Fruit fly (Drosophila melanogaster) whole organism, embryonic: ENCODE results near the gene Bace.

Source experiments
- Antp ChIP-seq: fragments of 200-800 bp; sonication (Bioruptor generic); optimal IDR thresholded peaks from 3 replicates; lab custom pipeline; 2016; ENCODE audit warnings: missing biosample characterization, missing genetic modification characterization
- BEAF-32 ChIP-seq: fragments of 200-800 bp; sonication (Bioruptor generic); optimal IDR thresholded peaks from 3 replicates; lab custom pipeline; 2017; ENCODE audit warnings: missing biosample characterization, missing genetic modification characterization, mild to moderate bottlenecking, moderate library complexity, missing genetic modification reagents
- CG1024 ChIP-seq: fragments of 200-800 bp; sonication (Bioruptor generic); IDR thresholded peaks from 2 replicates; pipeline ENCODE4 v1.3.6; 2022; ENCODE audit warnings: missing biosample characterization, missing genetic modification characterization
- CG11504 ChIP-seq: fragments of 200-800 bp; sonication (Bioruptor generic); optimal IDR thresholded peaks from 3 replicates; lab custom pipeline; 2019; ENCODE audit warnings: missing biosample characterization, mild to moderate bottlenecking, missing genetic modification characterization, moderate library complexity
- CG11695 ChIP-seq: fragments of 200-800 bp; sonication (Bioruptor generic); IDR thresholded peaks from 3 replicates; pipeline ENCODE4 v1.3.6; 2022; ENCODE audit warnings: missing biosample characterization, missing genetic modification characterization
- CG14014 ChIP-seq: fragments of 200-800 bp; sonication (Bioruptor generic); IDR thresholded peaks from 2 replicates; pipeline ENCODE4 v1.3.6; 2022; ENCODE audit warnings: missing biosample characterization, missing genetic modification characterization
- CG1529 ChIP-seq: fragments of 200-800 bp; sonication (Bioruptor generic); optimal IDR thresholded peaks from 3 replicates; lab custom pipeline; 2018; ENCODE audit warnings: missing biosample characterization, missing genetic modification characterization
- CG16779 ChIP-seq: fragments of 200-800 bp; sonication (Bioruptor generic); IDR thresholded peaks from 2 replicates; pipeline ENCODE4 v1.3.6; 2022; ENCODE audit warnings: missing biosample characterization, missing genetic modification characterization
- CG2202 ChIP-seq: fragments of 200-800 bp; sonication (Bioruptor generic); optimal IDR thresholded peaks from 2 replicates; lab custom pipeline; 2018; ENCODE audit warnings: missing biosample characterization, mild to moderate bottlenecking, missing genetic modification characterization
- CG30431 ChIP-seq: fragments of 200-800 bp; sonication (Bioruptor generic); optimal IDR thresholded peaks from 2 replicates; lab custom pipeline; 2017; ENCODE audit warnings: missing biosample characterization, missing genetic modification characterization
- CG3065 ChIP-seq: fragments of 200-800 bp; sonication (Bioruptor generic); optimal IDR thresholded peaks from 2 replicates; lab custom pipeline; 2016; ENCODE audit warnings: missing biosample characterization, missing genetic modification characterization
- CG31388 ChIP-seq: fragments of 200-800 bp; sonication (Bioruptor generic); optimal IDR thresholded peaks from 2 replicates; lab custom pipeline; 2016; ENCODE audit warnings: missing biosample characterization, missing genetic modification characterization
- CG32767 ChIP-seq: fragments of 200-800 bp; sonication (Bioruptor generic); IDR thresholded peaks from 2 replicates; pipeline ENCODE4 v1.3.6; 2022; ENCODE audit warnings: missing biosample characterization, missing genetic modification characterization
- CG32772 ChIP-seq: fragments of 200-800 bp; sonication (Bioruptor generic); IDR thresholded peaks from 2 replicates; pipeline ENCODE4 v1.3.6; 2022; ENCODE audit warnings: missing biosample characterization, missing genetic modification characterization
- CG4617 ChIP-seq: fragments of 200-800 bp; sonication (Bioruptor generic); optimal IDR thresholded peaks from 3 replicates; lab custom pipeline; 2016; ENCODE audit warnings: missing biosample characterization, missing genetic modification characterization, borderline replicate concordance
- CG5180 ChIP-seq: fragments of 200-800 bp; sonication (Bioruptor generic); optimal IDR thresholded peaks from 3 replicates; lab custom pipeline; 2017; ENCODE audit warnings: missing biosample characterization, missing genetic modification characterization, mild to moderate bottlenecking, moderate library complexity, missing genetic modification reagents
- CG5953 ChIP-seq: fragments of 200-800 bp; sonication (Bioruptor generic); IDR thresholded peaks from 2 replicates; pipeline ENCODE4 v1.3.6; 2022; ENCODE audit warnings: missing biosample characterization, missing genetic modification characterization
- CG6175 ChIP-seq: fragments of 200-800 bp; sonication (Bioruptor generic); IDR thresholded peaks from 3 replicates; pipeline ENCODE4 v1.3.6; 2022; ENCODE audit warnings: missing biosample characterization, missing genetic modification characterization
- CG6272 ChIP-seq: fragments of 200-800 bp; sonication (Bioruptor generic); IDR thresholded peaks from 2 replicates; pipeline ENCODE4 v1.3.6; 2022; ENCODE audit warnings: missing biosample characterization, missing genetic modification characterization
- CG7839 ChIP-seq: fragments of 200-800 bp; sonication (Bioruptor generic); optimal IDR thresholded peaks from 3 replicates; lab custom pipeline; 2018; ENCODE audit warnings: missing biosample characterization, mild to moderate bottlenecking, missing genetic modification characterization, moderate library complexity
- CG8290 ChIP-seq, 3 experiments: fragments of 200-800 bp; sonication (Bioruptor generic); optimal IDR thresholded peaks; 2 replicates each; lab custom pipeline; 2016 to 2019; ENCODE audit warnings: missing biosample characterization in 3 of 3, missing genetic modification characterization in 3 of 3, mild to moderate bottlenecking in 2 of 3, moderate library complexity in 1 of 3
- CG8765 ChIP-seq: fragments of 200-800 bp; sonication (Bioruptor generic); IDR thresholded peaks from 2 replicates; pipeline ENCODE4 v1.3.6; 2022; ENCODE audit warnings: missing biosample characterization, missing genetic modification characterization
- CG8924 ChIP-seq: fragments of 200-800 bp; optimal IDR thresholded peaks from 3 replicates; lab custom pipeline; 2019; ENCODE audit warnings: missing biosample characterization, mild to moderate bottlenecking, missing genetic modification characterization, moderate library complexity
- CrebB ChIP-seq: fragments of 200-800 bp; sonication (Bioruptor generic); optimal IDR thresholded peaks from 3 replicates; lab custom pipeline; 2018; ENCODE audit warnings: missing biosample characterization, mild to moderate bottlenecking, missing genetic modification characterization
- Dll ChIP-seq: fragments of 200-800 bp; sonication (Bioruptor generic); IDR thresholded peaks from 4 replicates; pipeline ENCODE4 v1.3.6; 2022; ENCODE audit warnings: missing biosample characterization, missing genetic modification characterization; ENCODE audit not compliant: partially characterized antibody
- E2f2 ChIP-seq: fragments of 200-800 bp; sonication (Bioruptor generic); IDR thresholded peaks from 2 replicates; pipeline ENCODE4 v1.3.6; 2022; ENCODE audit warnings: missing biosample characterization, missing genetic modification characterization
- Elba2 ChIP-seq: fragments of 200-800 bp; sonication (Bioruptor generic); optimal IDR thresholded peaks from 3 replicates; lab custom pipeline; 2016; ENCODE audit warnings: missing biosample characterization, missing genetic modification characterization
- H2.0 ChIP-seq: fragments of 200-800 bp; sonication (Bioruptor generic); IDR thresholded peaks from 2 replicates; pipeline ENCODE4 v1.3.6; 2022; ENCODE audit warnings: missing biosample characterization, missing genetic modification characterization
- HLHmδ ChIP-seq: fragments of 200-800 bp; sonication (Bioruptor generic); optimal IDR thresholded peaks from 2 replicates; lab custom pipeline; 2018; ENCODE audit warnings: missing biosample characterization, mild to moderate bottlenecking, missing genetic modification characterization, moderate library complexity
- Lpt ChIP-seq: fragments of >200 bp; optimal IDR thresholded peaks from 2 replicates; lab custom pipeline; 2018; ENCODE audit warnings: missing biosample characterization, missing genetic modification characterization
- NC2α ChIP-seq: fragments of 200-800 bp; sonication (Bioruptor generic); optimal IDR thresholded peaks from 2 replicates; lab custom pipeline; 2016; ENCODE audit warnings: missing biosample characterization, missing genetic modification characterization
- Stat92E ChIP-seq, 3 experiments: fragments of >200 bp in 2 of 3; fragments of 200-800 bp in 1 of 3; sonication (Bioruptor generic) in 1 of 3; optimal IDR thresholded peaks; 2 replicates each; lab custom pipeline; 2017 to 2019; ENCODE audit warnings: missing biosample characterization in 3 of 3, missing genetic modification characterization in 3 of 3, mild to moderate bottlenecking in 1 of 3, moderate library complexity in 1 of 3
- Xrp1 ChIP-seq: fragments of 200-800 bp; sonication (Bioruptor generic); IDR thresholded peaks from 2 replicates; pipeline ENCODE4 v1.3.6; 2022; ENCODE audit warnings: missing biosample characterization, missing genetic modification characterization
- croc ChIP-seq: fragments of 200-800 bp; sonication (Bioruptor generic); conservative IDR thresholded peaks from 3 replicates; pipeline ENCODE4 v1.3.6; 2022; ENCODE audit warnings: missing biosample characterization, missing genetic modification characterization
- dimm ChIP-seq: fragments of 200-800 bp; sonication (Bioruptor generic); IDR thresholded peaks from 2 replicates; pipeline ENCODE4 v1.3.6; 2022; ENCODE audit warnings: missing biosample characterization, missing genetic modification characterization
- esg ChIP-seq: fragments of 200-800 bp; sonication (Bioruptor generic); conservative IDR thresholded peaks from 2 replicates; pipeline ENCODE4 v1.3.6; 2022; ENCODE audit warnings: missing biosample characterization, missing genetic modification characterization
- eyg ChIP-seq: fragments of 200-800 bp; sonication (Bioruptor generic); optimal IDR thresholded peaks from 3 replicates; lab custom pipeline; 2016; ENCODE audit warnings: missing biosample characterization, missing genetic modification characterization
- fu2 ChIP-seq: fragments of 200-800 bp; sonication (Bioruptor generic); optimal IDR thresholded peaks from 2 replicates; lab custom pipeline; 2016; ENCODE audit warnings: missing biosample characterization, missing genetic modification characterization
- gem ChIP-seq: fragments of 200-800 bp; sonication (Bioruptor generic); optimal IDR thresholded peaks from 2 replicates; lab custom pipeline; 2019; ENCODE audit warnings: missing biosample characterization, mild to moderate bottlenecking, missing genetic modification characterization, moderate library complexity
- grn ChIP-seq: fragments of 200-800 bp; sonication (Bioruptor generic); optimal IDR thresholded peaks from 3 replicates; lab custom pipeline; 2017; ENCODE audit warnings: missing biosample characterization, missing genetic modification characterization
- h ChIP-seq: fragments of >200 bp; optimal IDR thresholded peaks from 2 replicates; lab custom pipeline; 2017
- lola ChIP-seq, 3 experiments: fragments of >200 bp in 2 of 3; fragments of 200-800 bp in 1 of 3; sonication (Bioruptor generic) in 1 of 3; optimal IDR thresholded peaks; 2 replicates each; lab custom pipeline; 2017 to 2019; ENCODE audit warnings: missing biosample characterization in 3 of 3, missing genetic modification characterization in 3 of 3, mild to moderate bottlenecking in 1 of 3, moderate library complexity in 1 of 3
- peb ChIP-seq: fragments of 200-800 bp; sonication (Bioruptor generic); IDR thresholded peaks from 2 replicates; pipeline ENCODE4 v1.3.6; 2022; ENCODE audit warnings: missing biosample characterization, missing genetic modification characterization
- phol ChIP-seq: fragments of 200-800 bp; sonication (Bioruptor generic); optimal IDR thresholded peaks from 3 replicates; lab custom pipeline; 2018; ENCODE audit warnings: missing biosample characterization, mild to moderate bottlenecking, missing genetic modification characterization, moderate library complexity
- pros ChIP-seq: fragments of 200-800 bp; sonication (Bioruptor generic); optimal IDR thresholded peaks from 3 replicates; lab custom pipeline; 2019; ENCODE audit warnings: missing biosample characterization, mild to moderate bottlenecking, missing genetic modification characterization, moderate library complexity
- pzg ChIP-seq: fragments of 200-800 bp; sonication (Bioruptor generic); optimal IDR thresholded peaks from 3 replicates; lab custom pipeline; 2018; ENCODE audit warnings: missing biosample characterization, mild to moderate bottlenecking, missing genetic modification characterization, moderate library complexity
- ranshi ChIP-seq: fragments of 200-800 bp; sonication (Bioruptor generic); IDR thresholded peaks from 2 replicates; pipeline ENCODE4 v1.3.6; 2022; ENCODE audit warnings: missing biosample characterization, missing genetic modification characterization
- slbo ChIP-seq: fragments of 200-800 bp; sonication (Bioruptor generic); IDR thresholded peaks from 2 replicates; pipeline ENCODE4 v1.3.6; 2022; ENCODE audit warnings: missing biosample characterization, missing genetic modification characterization
- tup ChIP-seq: fragments of 200-800 bp; sonication (Bioruptor generic); optimal IDR thresholded peaks from 2 replicates; lab custom pipeline; 2016; ENCODE audit warnings: missing biosample characterization, mild to moderate bottlenecking, missing genetic modification characterization, moderate library complexity
- unc-4 ChIP-seq: fragments of 200-800 bp; sonication (Bioruptor generic); IDR thresholded peaks from 2 replicates; pipeline ENCODE4 v1.3.6; 2022; ENCODE audit warnings: missing biosample characterization, missing genetic modification characterization; ENCODE audit not compliant: partially characterized antibody
- vfl ChIP-seq: fragments of 200-800 bp; sonication (Bioruptor generic); optimal IDR thresholded peaks from 2 replicates; lab custom pipeline; 2016; ENCODE audit warnings: missing biosample characterization, missing genetic modification characterization
- wor ChIP-seq: fragments of 200-800 bp; sonication (Bioruptor generic); IDR thresholded peaks from 2 replicates; pipeline ENCODE4 v1.3.6; 2022; ENCODE audit warnings: missing biosample characterization, missing genetic modification characterization

The Bace gene

dm6 chr2L:8478379-8478778 is 17.7 kb downstream of the Bace start (continued):
- TF ChIP-seq unc-4 (GFP tag; lab: Robert Waterston, UW) (no peak), CG16779 (no peak), H2.0 (GFP tag; lab: Robert Waterston, UW) (no peak), dimm (no peak), Antp (GFP tag; lab: Kevin White, UChicago) (no peak), CG32772 (GFP tag; lab: Robert Waterston, UW) (no peak), CG1024 (GFP tag; lab: Robert Waterston, UW) (no peak), CG14014 (GFP tag; lab: Robert Waterston, UW) (no peak), CG8290 (GFP tag; optimal IDR thresholded peaks at IDR 0.05; lab: Kevin White, UChicago) (no peak), CG8290 (tag; optimal IDR thresholded peaks at IDR 0.05; lab: Kevin White, UChicago) (no peak), phol (tag; lab: Kevin White, UChicago) (no peak), esg (GFP tag; lab: Robert Waterston, UW) (no peak), lola (GFP tag; optimal IDR thresholded peaks at IDR 0.05; lab: Kevin White, UChicago) (no peak), Xrp1 (GFP tag; lab: Robert Waterston, UW) (no peak), croc (GFP tag; lab: Robert Waterston, UW) (no peak), HLHmδ (GFP tag; lab: Kevin White, UChicago) (no peak), CrebB (tag; lab: Kevin White, UChicago) (no peak), CG5180 (no peak), Lpt (no peak), E2f2 (peak; percentile 30; the same call in 1 of the 2 replicates), fu2 (GFP tag; lab: Kevin White, UChicago) (no peak), vfl (GFP tag; lab: Kevin White, UChicago) (no peak), CG7839 (no peak), peb (GFP tag; lab: Robert Waterston, UW) (no peak), CG32767 (GFP tag; lab: Robert Waterston, UW) (no peak), CG3065 (no peak), CG6175 (GFP tag; lab: Robert Waterston, UW) (no peak), Stat92E (GFP tag; optimal IDR thresholded peaks at IDR 0.05; lab: Kevin White, UChicago) (no peak), CG2202 (no peak), tup (GFP tag; lab: Kevin White, UChicago) (no peak), CG30431 (GFP tag; lab: Kevin White, UChicago) (no peak), CG4617 (GFP tag; lab: Kevin White, UChicago) (no peak), CG8924 (tag; lab: Kevin White, UChicago) (no peak), NC2α (GFP tag; lab: Kevin White, UChicago) (no peak), wor (GFP tag; lab: Robert Waterston, UW) (no peak), pros (GFP tag; lab: Kevin White, UChicago) (peak; percentile 71), CG5953 (GFP tag; lab: Robert Waterston, UW) (no peak), grn (GFP tag; lab: Kevin White, UChicago) (no peak), slbo (GFP tag; lab: Robert Waterston, UW) (no peak), CG11504 (tag; lab: Kevin White, UChicago) (no peak), CG1529 (GFP tag; lab: Kevin White, UChicago) (no peak), CG11695 (GFP tag; lab: Robert Waterston, UW) (no peak), BEAF-32 (GFP tag; lab: Kevin White, UChicago) (peak; percentile 14), h (no peak), Elba2 (GFP tag; lab: Kevin White, UChicago) (no peak), CG6272 (no peak), eyg (GFP tag; lab: Kevin White, UChicago) (no peak), ranshi (GFP tag; lab: Robert Waterston, UW) (no peak), pzg (GFP tag; lab: Kevin White, UChicago) (no peak), gem (tag; lab: Kevin White, UChicago) (no peak), Dll (GFP tag; lab: Robert Waterston, UW) (0 out of 4 replicates have a peak, but pooled peaks have one; percentile 28), CG31388 (no peak), CG8765 (no peak)
